Worm (Caenorhabditis elegans): Measurements from ENCODE around the gene lgc-49.

- TF ChIP-seq lin-39 (tag; optimal IDR thresholded peaks at IDR 0.05) = no peak
- no peak for TF ChIP-seq ceh-82 (tag; optimal IDR thresholded peaks at IDR 0.05)
- no peak for TF ChIP-seq ztf-11 (tag; optimal IDR thresholded peaks at IDR 0.05)
- no peak for TF ChIP-seq F26F4.8 (GFP tag; conservative IDR thresholded peaks at IDR 0.05)
- no peak for TF ChIP-seq gei-8 (GFP tag; optimal IDR thresholded peaks at IDR 0.05)
- no peak for TF ChIP-seq nhr-237 (tag; optimal IDR thresholded peaks at IDR 0.05)
- TF ChIP-seq nhr-28 (tag; optimal IDR thresholded peaks at IDR 0.05) = no peak
- no peak for TF ChIP-seq jun-1 (tag; optimal IDR thresholded peaks at IDR 0.05)
Measured at ce11 chrV:11241580-11241979, 50.5 kb downstream of the lgc-49 start, which contains the start of gene pgap-1.
